Fruit fly (Drosophila melanogaster) whole organism, embryonic: ENCODE measurements around the gene CG9044.

Experiments used
- ATbp ChIP-seq: fragments of 200-800 bp; sonication (Bioruptor generic); optimal IDR thresholded peaks from 2 replicates; lab custom pipeline; 2017; ENCODE audit warnings: missing biosample characterization, mild to moderate bottlenecking, missing genetic modification characterization, missing genetic modification reagents
- Atf-2 ChIP-seq: fragments of 200-800 bp; sonication (Bioruptor generic); optimal IDR thresholded peaks from 2 replicates; lab custom pipeline; 2016; ENCODE audit warnings: missing biosample characterization, missing genetic modification characterization
- Awh ChIP-seq: fragments of 200-800 bp; sonication (Bioruptor generic); IDR thresholded peaks from 2 replicates; pipeline ENCODE4, ENCODE4 v1.3.6; 2022; ENCODE audit warnings: missing biosample characterization, missing genetic modification characterization
- CG15073 ChIP-seq: fragments of 200-800 bp; sonication (Bioruptor generic); optimal IDR thresholded peaks from 2 replicates; lab custom pipeline; 2016; ENCODE audit warnings: missing biosample characterization, missing genetic modification characterization
- CG15269 ChIP-seq: fragments of 200-800 bp; sonication (Bioruptor generic); optimal IDR thresholded peaks from 2 replicates; lab custom pipeline; 2018; ENCODE audit warnings: missing biosample characterization, mild to moderate bottlenecking, missing genetic modification characterization, moderate library complexity
- CG17328 ChIP-seq: fragments of 200-800 bp; sonication (Bioruptor generic); IDR thresholded peaks from 2 replicates; pipeline ENCODE4 v1.3.6; 2022; ENCODE audit warnings: missing biosample characterization, missing genetic modification characterization
- CG17568 ChIP-seq: fragments of 200-800 bp; sonication (Bioruptor generic); optimal IDR thresholded peaks from 2 replicates; lab custom pipeline; 2018; ENCODE audit warnings: missing biosample characterization, mild to moderate bottlenecking, missing genetic modification characterization, moderate library complexity
- CG18011 ChIP-seq: fragments of 200-800 bp; sonication (Bioruptor generic); optimal IDR thresholded peaks from 2 replicates; lab custom pipeline; 2017; ENCODE audit warnings: missing biosample characterization, missing genetic modification characterization, mild to moderate bottlenecking, moderate library complexity, missing genotype
- CG18476 ChIP-seq: fragments of 200-800 bp; sonication (Bioruptor generic); optimal IDR thresholded peaks from 2 replicates; lab custom pipeline; 2016; ENCODE audit warnings: missing biosample characterization, mild to moderate bottlenecking, missing genetic modification characterization
- CG18599 ChIP-seq: fragments of 200-800 bp; sonication (Bioruptor generic); optimal IDR thresholded peaks from 3 replicates; lab custom pipeline; 2017; ENCODE audit warnings: missing biosample characterization, missing genetic modification characterization, mild to moderate bottlenecking, moderate library complexity, missing genetic modification reagents
- CG2120 ChIP-seq: fragments of 200-800 bp; sonication (Bioruptor generic); optimal IDR thresholded peaks from 3 replicates; lab custom pipeline; 2016; ENCODE audit warnings: missing biosample characterization, missing genetic modification characterization
- CG30020 ChIP-seq: fragments of 200-800 bp; optimal IDR thresholded peaks from 2 replicates; lab custom pipeline; 2019; ENCODE audit warnings: missing biosample characterization, mild to moderate bottlenecking, missing genetic modification characterization, moderate library complexity
- CG3995 ChIP-seq: fragments of 200-800 bp; sonication (Bioruptor generic); optimal IDR thresholded peaks from 3 replicates; lab custom pipeline; 2016; ENCODE audit warnings: missing biosample characterization, missing genetic modification characterization
- CG4730 ChIP-seq: fragments of 200-800 bp; sonication (Bioruptor generic); IDR thresholded peaks from 2 replicates; pipeline ENCODE4 v1.3.6; 2022; ENCODE audit warnings: missing biosample characterization, missing genetic modification characterization
- CG4854 ChIP-seq: fragments of 200-800 bp; sonication (Bioruptor generic); optimal IDR thresholded peaks from 2 replicates; lab custom pipeline; 2016; ENCODE audit warnings: missing biosample characterization, missing genetic modification characterization, inconsistent platforms
- CG7556 ChIP-seq: fragments of 200-800 bp; sonication (Bioruptor generic); optimal IDR thresholded peaks from 2 replicates; lab custom pipeline; 2017; ENCODE audit warnings: missing biosample characterization, mild to moderate bottlenecking, missing genetic modification characterization
- CG8924 ChIP-seq: fragments of 200-800 bp; optimal IDR thresholded peaks from 3 replicates; lab custom pipeline; 2019; ENCODE audit warnings: missing biosample characterization, mild to moderate bottlenecking, missing genetic modification characterization, moderate library complexity
- CG9437 ChIP-seq: fragments of 200-800 bp; sonication (Bioruptor generic); optimal IDR thresholded peaks from 2 replicates; lab custom pipeline; 2018; ENCODE audit warnings: missing biosample characterization, mild to moderate bottlenecking, missing genetic modification characterization
- Dad ChIP-seq: fragments of 200-800 bp; sonication (Bioruptor generic); optimal IDR thresholded peaks from 3 replicates; lab custom pipeline; 2016; ENCODE audit warnings: missing biosample characterization, missing genetic modification characterization
- Dip3 ChIP-seq: fragments of 200-800 bp; sonication (Bioruptor generic); optimal IDR thresholded peaks from 3 replicates; lab custom pipeline; 2016; ENCODE audit warnings: missing biosample characterization, missing genetic modification characterization
- Lim3 ChIP-seq: fragments of 200-800 bp; sonication (Bioruptor generic); IDR thresholded peaks from 2 replicates; pipeline ENCODE4 v1.3.6; 2022; ENCODE audit warnings: missing biosample characterization, missing genetic modification characterization
- Myb ChIP-seq: fragments of 200-800 bp; sonication (Bioruptor generic); optimal IDR thresholded peaks from 2 replicates; lab custom pipeline; 2016; ENCODE audit warnings: missing biosample characterization, missing genetic modification characterization
- Nf-YA ChIP-seq: fragments of 200-800 bp; sonication (Bioruptor generic); IDR thresholded peaks from 2 replicates; pipeline ENCODE4 v1.3.6; 2022; ENCODE audit warnings: missing biosample characterization, missing genetic modification characterization
- Sry-β ChIP-seq: fragments of 200-800 bp; sonication (Bioruptor generic); optimal IDR thresholded peaks from 2 replicates; lab custom pipeline; 2018; ENCODE audit warnings: missing biosample characterization, mild to moderate bottlenecking, missing genetic modification characterization, moderate library complexity
- Stat92E ChIP-seq, 3 experiments: fragments of >200 bp in 2 of 3; fragments of 200-800 bp in 1 of 3; sonication (Bioruptor generic) in 1 of 3; optimal IDR thresholded peaks; 2 replicates each; lab custom pipeline; 2017 to 2019; ENCODE audit warnings: missing biosample characterization in 3 of 3, missing genetic modification characterization in 3 of 3, mild to moderate bottlenecking in 1 of 3, moderate library complexity in 1 of 3
- TFAM ChIP-seq: fragments of 200-800 bp; sonication (Bioruptor generic); optimal IDR thresholded peaks from 2 replicates; lab custom pipeline; 2017; ENCODE audit warnings: missing biosample characterization, missing genetic modification characterization, inconsistent platforms
- Taf1 ChIP-seq: fragments of 200-800 bp; sonication (Bioruptor generic); IDR thresholded peaks from 2 replicates; pipeline ENCODE4 v1.3.6; 2022; ENCODE audit warnings: missing biosample characterization, missing genetic modification characterization
- ara ChIP-seq: fragments of 200-800 bp; sonication (Bioruptor generic); IDR thresholded peaks from 2 replicates; pipeline ENCODE4 v1.3.6; 2022; ENCODE audit warnings: missing biosample characterization, missing genetic modification characterization
- bcd ChIP-seq: fragments of 200-800 bp; sonication (Bioruptor generic); optimal IDR thresholded peaks from 2 replicates; lab custom pipeline; 2017; ENCODE audit warnings: missing biosample characterization, mild to moderate bottlenecking, missing genetic modification characterization
- bowl ChIP-seq: fragments of 200-800 bp; sonication (Bioruptor generic); IDR thresholded peaks from 2 replicates; pipeline ENCODE4 v1.3.6; 2022; ENCODE audit warnings: missing biosample characterization, missing genetic modification characterization
- btn ChIP-seq: fragments of 200-800 bp; sonication (Bioruptor generic); optimal IDR thresholded peaks from 2 replicates; lab custom pipeline; 2016; ENCODE audit warnings: missing biosample characterization, missing genetic modification characterization
- ci ChIP-seq: fragments of 200-800 bp; sonication (Bioruptor generic); IDR thresholded peaks from 3 replicates; pipeline ENCODE4 v1.3.6; 2022; ENCODE audit warnings: missing biosample characterization, missing genetic modification characterization
- croc ChIP-seq: fragments of 200-800 bp; sonication (Bioruptor generic); conservative IDR thresholded peaks from 3 replicates; pipeline ENCODE4 v1.3.6; 2022; ENCODE audit warnings: missing biosample characterization, missing genetic modification characterization
- crol ChIP-seq: fragments of 200-800 bp; sonication (Bioruptor generic); IDR thresholded peaks from 2 replicates; pipeline ENCODE4 v1.3.6; 2022; ENCODE audit warnings: missing biosample characterization, missing genetic modification characterization
- danr ChIP-seq: fragments of 200-800 bp; sonication (Bioruptor generic); IDR thresholded peaks from 2 replicates; pipeline ENCODE4 v1.3.6; 2022; ENCODE audit warnings: missing biosample characterization, missing genetic modification characterization
- en ChIP-seq: fragments of 200-800 bp; sonication (Bioruptor generic); optimal IDR thresholded peaks from 2 replicates; lab custom pipeline; 2016; ENCODE audit warnings: missing biosample characterization, missing genetic modification characterization
- fd102C ChIP-seq: fragments of 200-800 bp; sonication (Bioruptor generic); optimal IDR thresholded peaks from 2 replicates; lab custom pipeline; 2018; ENCODE audit warnings: missing biosample characterization, mild to moderate bottlenecking, missing genetic modification characterization, moderate library complexity
- gce ChIP-seq: fragments of 200-800 bp; sonication (Bioruptor generic); IDR thresholded peaks from 3 replicates; pipeline ENCODE4 v1.3.6; 2022; ENCODE audit warnings: missing biosample characterization, missing genetic modification characterization
- gro ChIP-seq: fragments of 200-800 bp; sonication (Bioruptor generic); optimal IDR thresholded peaks from 2 replicates; lab custom pipeline; 2016; ENCODE audit warnings: missing biosample characterization, missing genetic modification characterization
- gt ChIP-seq: fragments of 200-800 bp; sonication (Bioruptor generic); IDR thresholded peaks from 2 replicates; pipeline ENCODE4 v1.3.6; 2022; ENCODE audit warnings: missing biosample characterization, missing genetic modification characterization
- ham ChIP-seq: fragments of 200-800 bp; sonication (Bioruptor generic); IDR thresholded peaks from 2 replicates; pipeline ENCODE4 v1.3.6; 2022; ENCODE audit warnings: missing biosample characterization, missing genetic modification characterization
- jigr1 ChIP-seq: fragments of 200-800 bp; sonication (Bioruptor generic); IDR thresholded peaks from 3 replicates; pipeline ENCODE4 v1.3.6; 2022; ENCODE audit warnings: missing biosample characterization, missing genetic modification characterization
- ken ChIP-seq: fragments of 200-800 bp; sonication (Bioruptor generic); IDR thresholded peaks from 3 replicates; pipeline ENCODE4 v1.3.6; 2022; ENCODE audit warnings: missing biosample characterization, missing genetic modification characterization
- kni ChIP-seq: fragments of 200-800 bp; sonication (Bioruptor generic); optimal IDR thresholded peaks from 3 replicates; lab custom pipeline; 2017; ENCODE audit warnings: mild to moderate bottlenecking, missing biosample characterization, missing genetic modification reagents, missing genetic modification characterization
- nerfin-2 ChIP-seq: fragments of 200-800 bp; sonication (Bioruptor generic); IDR thresholded peaks from 2 replicates; pipeline ENCODE4 v1.3.6; 2022; ENCODE audit warnings: missing biosample characterization, missing genetic modification characterization; ENCODE audit not compliant: partially characterized antibody
- onecut ChIP-seq: fragments of 200-800 bp; sonication (Bioruptor generic); IDR thresholded peaks from 2 replicates; pipeline ENCODE4 v1.3.6; 2022; ENCODE audit warnings: missing biosample characterization, missing genetic modification characterization
- pum ChIP-seq: fragments of 200-800 bp; sonication (Bioruptor generic); optimal IDR thresholded peaks from 2 replicates; lab custom pipeline; 2016; ENCODE audit warnings: missing biosample characterization, missing genetic modification characterization
- tgo ChIP-seq: fragments of 200-800 bp; sonication (Bioruptor generic); IDR thresholded peaks from 3 replicates; pipeline ENCODE4 v1.3.6; 2022; ENCODE audit warnings: missing biosample characterization, missing genetic modification characterization
- tin ChIP-seq: fragments of 200-800 bp; sonication (Bioruptor generic); optimal IDR thresholded peaks from 3 replicates; lab custom pipeline; 2016; ENCODE audit warnings: missing biosample characterization, missing genetic modification characterization
- trh ChIP-seq: fragments of 200-800 bp; sonication (Bioruptor generic); optimal IDR thresholded peaks from 2 replicates; lab custom pipeline; 2016; ENCODE audit warnings: missing biosample characterization, missing genetic modification characterization
- vvl ChIP-seq: fragments of 200-800 bp; sonication (Bioruptor generic); IDR thresholded peaks from 2 replicates; pipeline ENCODE4 v1.3.6; 2022; ENCODE audit warnings: missing biosample characterization, missing genetic modification characterization
- z ChIP-seq: fragments of 200-800 bp; sonication (Bioruptor generic); IDR thresholded peaks from 3 replicates; pipeline ENCODE4 v1.3.6; 2022; ENCODE audit warnings: missing biosample characterization, missing genetic modification characterization

Gene CG9044

DNA sequence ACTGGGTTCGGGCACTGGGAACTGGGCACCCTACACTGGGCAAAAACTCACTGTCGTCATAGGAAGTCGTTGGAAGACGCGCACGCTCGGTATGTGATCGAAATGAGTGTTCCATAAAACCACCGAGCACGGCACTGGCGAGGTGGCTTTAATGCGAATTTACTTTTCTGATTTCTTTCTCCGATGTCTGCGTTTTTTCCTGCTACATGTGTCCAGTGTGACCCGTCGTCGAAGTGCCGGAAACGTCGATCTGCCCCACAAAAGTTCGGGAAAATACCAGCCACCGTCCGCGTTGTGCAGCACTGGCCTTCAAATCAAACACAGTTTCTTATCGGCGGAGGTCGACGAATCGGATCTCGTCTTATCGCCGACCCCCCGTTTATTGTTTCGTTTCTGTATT lies 50.0 kb downstream of the CG9044 start, which contains the start of gene Kdm5 (continued):
- TF ChIP-seq CG8924 (tag; lab: Kevin White, UChicago): peak; percentile 7
- TF ChIP-seq CG4730 (GFP tag; lab: Robert Waterston, UW): no peak
- no peak for TF ChIP-seq Lim3
- TF ChIP-seq TFAM (GFP tag; lab: Kevin White, UChicago): no peak
- TF ChIP-seq gro (GFP tag; lab: Kevin White, UChicago): peak; percentile 22
- 0 out of 2 replicates have a peak, but pooled peaks have one; percentile 13 for TF ChIP-seq onecut (GFP tag; lab: Robert Waterston, UW)
- TF ChIP-seq ken: peak; percentile 62; the same call in 1 of the 3 replicates
- TF ChIP-seq kni (GFP tag; lab: Kevin White, UChicago): no peak
- no peak for TF ChIP-seq bowl (GFP tag; lab: Robert Waterston, UW)
- no peak for TF ChIP-seq CG9437
- TF ChIP-seq en (GFP tag; lab: Kevin White, UChicago): no peak
- peak; percentile 88 for TF ChIP-seq Myb (GFP tag; lab: Kevin White, UChicago)
- TF ChIP-seq Stat92E (GFP tag; optimal IDR thresholded peaks at IDR 0.05; lab: Kevin White, UChicago): peak in 1 of 3 experiments; percentile 4
- TF ChIP-seq CG18476: no peak
- TF ChIP-seq pum (GFP tag; lab: Kevin White, UChicago): no peak
- 0 out of 2 replicates have a peak, but pooled peaks have one; percentile 11 for TF ChIP-seq Nf-YA
- no peak for TF ChIP-seq gt (GFP tag; lab: Robert Waterston, UW)
- TF ChIP-seq Dad (GFP tag; lab: Kevin White, UChicago): no peak
- no peak for TF ChIP-seq jigr1 (GFP tag; lab: Robert Waterston, UW)
- TF ChIP-seq ham: no peak
- peak; percentile 25 for TF ChIP-seq CG18599
- TF ChIP-seq trh (GFP tag; lab: Kevin White, UChicago): no peak
- 0 out of 2 replicates have a peak, but pooled peaks have one; percentile 12 for TF ChIP-seq CG17328 (GFP tag; lab: Robert Waterston, UW)
- no peak for TF ChIP-seq CG18011
- peak; percentile 87 for TF ChIP-seq ci (GFP tag; lab: Robert Waterston, UW)
- TF ChIP-seq nerfin-2 (GFP tag; lab: Robert Waterston, UW): no peak
- TF ChIP-seq Awh (GFP tag; lab: Robert Waterston, UW): no peak
- peak; percentile 61 for TF ChIP-seq CG2120 (GFP tag; lab: Kevin White, UChicago)
- TF ChIP-seq Atf-2 (GFP tag; lab: Kevin White, UChicago): no peak
- no peak for TF ChIP-seq CG15073
- TF ChIP-seq Dip3: peak; percentile 44
- TF ChIP-seq ATbp: no peak
- TF ChIP-seq tin (GFP tag; lab: Kevin White, UChicago): peak; percentile 30
- TF ChIP-seq fd102C (GFP tag; lab: Kevin White, UChicago): no peak
- peak; percentile 48; the same call in 1 of the 2 replicates for TF ChIP-seq crol (GFP tag; lab: Robert Waterston, UW)
- TF ChIP-seq bcd (GFP tag; lab: Kevin White, UChicago): peak; percentile 52
- TF ChIP-seq CG7556: no peak
- no peak for TF ChIP-seq CG17568 (GFP tag; lab: Kevin White, UChicago)
- no peak for TF ChIP-seq CG3995 (GFP tag; lab: Kevin White, UChicago)
- TF ChIP-seq gce (GFP tag; lab: Robert Waterston, UW): 0 out of 3 replicates have a peak, but pooled peaks have one; percentile 5
- no peak for TF ChIP-seq Taf1 (GFP tag; lab: Robert Waterston, UW)
- TF ChIP-seq btn: no peak
- TF ChIP-seq tgo (GFP tag; lab: Robert Waterston, UW): no peak
- TF ChIP-seq CG15269 (tag; lab: Kevin White, UChicago): no peak
- no peak for TF ChIP-seq z
- no peak for TF ChIP-seq Sry-β
- TF ChIP-seq CG30020 (tag; lab: Kevin White, UChicago): peak; percentile 1
- peak; percentile 61 for TF ChIP-seq vvl (GFP tag; lab: Robert Waterston, UW)
- no peak for TF ChIP-seq CG4854 (GFP tag; lab: Kevin White, UChicago)
- peak; percentile 47; the same call in 1 of the 2 replicates for TF ChIP-seq ara (GFP tag; lab: Robert Waterston, UW)
- TF ChIP-seq danr (GFP tag; lab: Robert Waterston, UW): peak; percentile 29; the same call in 1 of the 2 replicates
- no peak; the same call in 2 of the 3 replicates for TF ChIP-seq croc
